Worm (Caenorhabditis elegans) whole organism, mixed stage, embryonic: ENCODE data around the gene nhr-195.

ENCODE experiments used
- cnd-1 ChIP-seq: fragments of 200-800 bp; sonication (Bioruptor generic); optimal IDR thresholded peaks from 2 replicates; lab custom pipeline; 2018; ENCODE audit warnings: mild to moderate bottlenecking, missing genetic modification characterization, missing compliant biosample characterization
- lin-13 ChIP-seq: fragments of 150-350 bp; optimal IDR thresholded peaks from 2 replicates; lab custom pipeline; 2014; ENCODE audit warnings: missing biosample characterization, missing genetic modification characterization
- pha-4 ChIP-seq: fragments of 150-350 bp; optimal IDR thresholded peaks from 2 replicates; lab custom pipeline; 2018; ENCODE audit warnings: missing biosample characterization, missing genetic modification reagents, missing genetic modification characterization
- snpc-4 ChIP-seq: fragments of 150-350 bp; optimal IDR thresholded peaks from 2 replicates; lab custom pipeline; 2014; ENCODE audit warnings: missing biosample characterization, missing genetic modification characterization

- TF ChIP-seq lin-13 (tag; lab: Kevin White, UChicago) (no peak), snpc-4 (no peak), pha-4 (tag; lab: Kevin White, UChicago) (no peak), cnd-1 (tag; lab: Kevin White, UChicago) (no peak)
Observed at ce11 chrV:9016479-9016878, 44.3 kb upstream of the nhr-195 start, which contains the start of gene oac-40.
